Worm (Caenorhabditis elegans): Measurements from ENCODE around the gene srd-64.
"Not testable (repeated sequence)": the region's sequence is repeated elsewhere in the genome, so short reads cannot be mapped to it uniquely, and the experiment has no call there.

Gene srd-64

DNA sequence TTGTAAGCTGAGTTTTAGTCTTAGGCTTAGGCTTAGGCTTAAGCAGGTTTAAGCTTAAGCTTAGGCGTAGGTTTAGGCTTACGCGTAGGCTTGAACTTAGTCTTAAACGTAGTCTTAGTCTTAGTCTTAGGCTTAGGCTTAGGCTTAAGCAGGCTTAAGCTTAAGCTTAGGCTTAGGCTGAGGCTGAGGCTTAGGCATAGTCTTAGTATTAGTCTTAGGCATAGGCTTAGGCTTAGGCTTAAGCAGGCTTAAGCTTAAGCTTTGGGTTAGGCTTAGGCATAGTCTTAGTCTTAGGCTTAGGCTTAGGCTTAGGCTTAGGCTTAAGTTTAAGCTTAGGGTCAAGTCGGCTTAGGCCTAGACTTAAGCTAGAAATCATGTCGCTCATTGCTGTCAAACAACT is 23.9 kb upstream of the srd-64 start:
- no peak for TF ChIP-seq let-526 (GFP tag; IDR thresholded peaks at IDR 0.05)
- TF ChIP-seq snpc-3.4 (tag; optimal IDR thresholded peaks at IDR 0.05): no peak
- no peak for TF ChIP-seq hlh-12 (tag; optimal IDR thresholded peaks at IDR 0.05)
- TF ChIP-seq snpc-1.1 (tag; optimal IDR thresholded peaks at IDR 0.05; ENCODE audit: insufficient read depth): no peak
- no peak for TF ChIP-seq sdz-38 (tag; optimal IDR thresholded peaks at IDR 0.05)
- no peak for TF ChIP-seq hsf-1 (GFP tag; IDR thresholded peaks at IDR 0.05)
- TF ChIP-seq nhr-90 (tag; optimal IDR thresholded peaks at IDR 0.05): no peak
- TF ChIP-seq ztf-6 (GFP tag; IDR thresholded peaks at IDR 0.05): no peak
- TF ChIP-seq madf-3 (GFP tag; IDR thresholded peaks at IDR 0.05): no peak
- TF ChIP-seq ceh-79 (tag; optimal IDR thresholded peaks at IDR 0.05): no peak
- no peak for TF ChIP-seq gei-17 (GFP tag; optimal IDR thresholded peaks at IDR 0.05)
- TF ChIP-seq die-1 (tag; optimal IDR thresholded peaks at IDR 0.05): no peak
- TF ChIP-seq rec-8 (tag; optimal IDR thresholded peaks at IDR 0.05): no peak
- TF ChIP-seq F33H1.4 (GFP tag; IDR thresholded peaks at IDR 0.05): no peak
- no peak for TF ChIP-seq pbrm-1 (GFP tag; IDR thresholded peaks at IDR 0.05)

DNA sequence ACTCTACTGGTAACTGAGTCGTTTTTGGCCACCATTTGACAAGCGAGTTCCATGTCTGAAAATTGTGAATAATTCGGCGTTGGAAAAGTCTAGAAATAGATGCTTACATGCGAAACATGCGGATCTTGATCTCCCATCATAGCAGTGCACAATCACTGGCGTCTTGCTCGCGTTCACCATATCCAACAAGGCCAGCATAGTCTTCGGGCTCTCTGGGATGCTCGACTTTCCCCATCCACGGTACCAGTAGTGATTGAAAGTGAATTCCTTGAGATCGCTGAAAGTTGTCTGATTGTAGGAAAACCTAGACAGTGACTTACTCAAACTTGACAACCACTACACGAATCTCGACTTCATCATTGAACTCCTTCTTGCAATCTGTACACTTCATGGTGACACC is 22.9 kb upstream of the srd-64 start:
- no peak for TF ChIP-seq hmg-20 (GFP tag; IDR thresholded peaks at IDR 0.05)
- TF ChIP-seq let-526 (GFP tag; IDR thresholded peaks at IDR 0.05): no peak
- TF ChIP-seq unc-62 (GFP tag; optimal IDR thresholded peaks at IDR 0.05): no peak
- TF ChIP-seq tbp1 (GFP tag; optimal IDR thresholded peaks at IDR 0.05): no peak
- TF ChIP-seq dox-1 (GFP tag; IDR thresholded peaks at IDR 0.05): no peak
- no peak for TF ChIP-seq madf-3 (GFP tag; IDR thresholded peaks at IDR 0.05)

DNA sequence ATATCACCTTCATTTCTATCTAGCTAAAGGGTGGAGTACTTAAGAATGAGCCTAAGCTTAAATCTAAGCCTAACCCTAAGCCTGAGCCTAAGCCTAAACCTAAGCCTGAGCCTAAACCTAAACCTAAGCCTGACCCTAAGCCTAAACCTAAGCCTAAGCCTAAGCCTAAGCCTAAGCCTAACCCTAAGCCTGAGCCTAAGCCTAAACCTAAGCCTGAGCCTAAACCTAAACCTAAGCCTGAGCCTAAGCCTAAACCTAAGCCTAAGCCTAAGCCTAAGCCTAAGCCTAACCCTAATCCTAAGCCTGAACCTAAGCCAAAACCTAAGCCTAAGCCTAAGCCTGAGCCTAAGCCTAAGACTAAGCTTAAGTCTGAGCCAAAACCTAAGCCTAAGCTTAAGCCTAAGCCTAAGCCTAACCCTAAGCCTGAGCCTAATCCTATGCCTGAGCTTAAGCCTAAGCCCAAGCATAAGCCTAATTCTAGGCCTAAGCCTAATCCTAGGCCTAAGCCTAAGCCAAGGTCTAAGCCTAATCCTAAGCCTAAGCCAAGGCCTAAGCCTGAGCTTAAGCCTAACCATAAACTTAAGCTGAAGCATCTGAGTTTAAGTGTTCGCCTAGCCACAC is 19.2 kb upstream of the srd-64 start:
- 0 out of 2 replicates have a peak, but pooled peaks have one; percentile 15 for TF ChIP-seq egrh-3 (GFP tag; IDR thresholded peaks at IDR 0.05)
- no peak for TF ChIP-seq unc-62 (GFP tag; optimal IDR thresholded peaks at IDR 0.05)
- 0 out of 2 replicates have a peak, but pooled peaks have one; percentile 29 for TF ChIP-seq dox-1 (GFP tag; IDR thresholded peaks at IDR 0.05)

DNA sequence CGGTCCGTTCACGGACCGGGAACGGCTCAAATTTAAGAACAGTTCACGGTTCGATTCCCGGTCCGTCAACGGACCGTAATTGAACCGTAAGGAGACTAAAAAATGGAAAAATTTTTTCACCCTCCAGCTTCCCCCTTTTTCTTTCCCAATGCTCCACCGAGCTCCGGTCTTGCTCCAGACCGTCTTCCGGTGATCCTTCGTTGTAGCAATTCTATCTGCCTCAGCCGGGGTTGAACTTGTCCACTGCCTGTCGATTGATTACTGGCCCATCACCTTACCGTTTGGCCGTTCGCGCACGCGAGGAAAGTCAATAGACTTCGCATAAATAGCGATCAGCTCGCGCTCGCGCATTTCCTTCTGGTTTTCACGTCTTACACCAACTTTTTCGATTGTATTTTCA is 12.3 kb upstream of the srd-64 start:
- TF ChIP-seq Y95B8A.8 (GFP tag; IDR thresholded peaks at IDR 0.05): 0 out of 2 replicates have a peak, but pooled peaks have one; percentile 62
- peak; percentile 68 for TF ChIP-seq nfyb-1 (GFP tag; IDR thresholded peaks at IDR 0.05)
- TF ChIP-seq madf-3 (GFP tag; IDR thresholded peaks at IDR 0.05): 0 out of 2 replicates have a peak, but pooled peaks have one; percentile 72
- peak; percentile 93 for TF ChIP-seq lin-26 (GFP tag; IDR thresholded peaks at IDR 0.05)
- TF ChIP-seq pbrm-1 (GFP tag; IDR thresholded peaks at IDR 0.05): 0 out of 2 replicates have a peak, but pooled peaks have one; percentile 37
- peak; percentile 72; the same call in 1 of the 2 replicates for TF ChIP-seq aptf-3 (GFP tag; IDR thresholded peaks at IDR 0.05)
- TF ChIP-seq ekl-4 (GFP tag; IDR thresholded peaks at IDR 0.05): 0 out of 2 replicates have a peak, but pooled peaks have one; percentile 44
- TF ChIP-seq hsf-1 (GFP tag; IDR thresholded peaks at IDR 0.05): peak; percentile 43; the same call in 1 of the 2 replicates
- peak; percentile 70 for TF ChIP-seq D2030.7 (GFP tag; IDR thresholded peaks at IDR 0.05)
- 0 out of 2 replicates have a peak, but pooled peaks have one; percentile 3 for TF ChIP-seq bed-1 (GFP tag; IDR thresholded peaks at IDR 0.05)
- 0 out of 2 replicates have a peak, but pooled peaks have one; percentile 13 for TF ChIP-seq F33H1.4 (GFP tag; IDR thresholded peaks at IDR 0.05)
- peak; percentile 59 for TF ChIP-seq mcd-1 (GFP tag; IDR thresholded peaks at IDR 0.05)
- 0 out of 2 replicates have a peak, but pooled peaks have one; percentile 49 for TF ChIP-seq dox-1 (GFP tag; IDR thresholded peaks at IDR 0.05)
- peak; percentile 85 for TF ChIP-seq egl-44 (GFP tag; IDR thresholded peaks at IDR 0.05)
- TF ChIP-seq ceh-100 (GFP tag; IDR thresholded peaks at IDR 0.05): peak; percentile 14; the same call in 1 of the 2 replicates
- TF ChIP-seq ztf-25 (GFP tag; IDR thresholded peaks at IDR 0.05): 0 out of 2 replicates have a peak, but pooled peaks have one; percentile 33
- not testable (repeated sequence) for TF ChIP-seq rpc-1 (optimal IDR thresholded peaks at IDR 0.05)
- TF ChIP-seq rpc-1 (tag; optimal IDR thresholded peaks at IDR 0.05): peak; percentile 6
- TF ChIP-seq madf-6 (GFP tag; IDR thresholded peaks at IDR 0.05): peak; percentile 56
- 0 out of 2 replicates have a peak, but pooled peaks have one; percentile 22 for TF ChIP-seq ceh-91 (GFP tag; IDR thresholded peaks at IDR 0.05)

All from whole organism, young adult.